Worm (Caenorhabditis elegans) whole organism, L1 larva: ENCODE data around the gene F53B3.3.

Source experiments
- C04F5.9 ChIP-seq: sonication (generic microtip); optimal IDR thresholded peaks from 2 replicates; lab custom pipeline; 2016; ENCODE audit warnings: missing genetic modification characterization, missing compliant biosample characterization
- Y116A8C.19 ChIP-seq: sonication (generic microtip); optimal IDR thresholded peaks from 2 replicates; lab custom pipeline; 2016; ENCODE audit warnings: missing compliant biosample characterization, missing genetic modification characterization, borderline replicate concordance
- aha-1 ChIP-seq: fragments of 150-350 bp; optimal IDR thresholded peaks from 2 replicates; lab custom pipeline; 2014; ENCODE audit warnings: missing biosample characterization, missing genetic modification characterization
- alr-1 ChIP-seq: fragments of 200-800 bp; sonication (Bioruptor generic); optimal IDR thresholded peaks from 2 replicates; lab custom pipeline; 2018; ENCODE audit warnings: borderline replicate concordance, mild to moderate bottlenecking, missing genetic modification characterization, missing compliant biosample characterization
- aly-2 ChIP-seq: fragments of 150-350 bp; optimal IDR thresholded peaks from 2 replicates; lab custom pipeline; 2014; ENCODE audit warnings: missing biosample characterization, missing genetic modification characterization
- blmp-1 ChIP-seq: fragments of 150-350 bp; optimal IDR thresholded peaks from 2 replicates; lab custom pipeline; 2014; ENCODE audit warnings: missing biosample characterization, missing genetic modification characterization
- ceh-8 ChIP-seq: fragments of 200-800 bp; sonication (Bioruptor generic); optimal IDR thresholded peaks from 2 replicates; lab custom pipeline; 2018; ENCODE audit warnings: mild to moderate bottlenecking, missing genetic modification characterization, moderate library complexity, missing compliant biosample characterization
- ceh-82 ChIP-seq, 3 experiments: fragments of 150-350 bp in 1 of 3; sonication (generic microtip) in 2 of 3; optimal IDR thresholded peaks; 2 replicates each; lab custom pipeline; 2014 to 2017; ENCODE audit warnings: missing biosample characterization in 3 of 3, missing genetic modification characterization in 3 of 3
- ceh-88 ChIP-seq: fragments of 200-800 bp; sonication (Bioruptor generic); IDR thresholded peaks from 2 replicates; pipeline ENCODE4 v1.3.6; 2022; ENCODE audit warnings: missing genetic modification characterization, missing compliant biosample characterization
- ces-1 ChIP-seq: fragments of 150-350 bp; optimal IDR thresholded peaks from 2 replicates; lab custom pipeline; 2014; ENCODE audit warnings: missing biosample characterization, missing genetic modification reagents, missing genetic modification characterization
- dpl-1 ChIP-seq, 3 experiments: fragments of 150-350 bp in 2 of 3; sonication (generic microtip) in 1 of 3; optimal IDR thresholded peaks; 2 replicates each; lab custom pipeline; 2014 to 2017; ENCODE audit warnings: missing biosample characterization in 3 of 3, missing genetic modification characterization in 3 of 3, missing genetic modification reagents in 3 of 3
- dsc-1 ChIP-seq: sonication (generic microtip); optimal IDR thresholded peaks from 2 replicates; lab custom pipeline; 2016; ENCODE audit warnings: mild to moderate bottlenecking, missing genetic modification characterization, missing compliant biosample characterization
- efl-1 ChIP-seq, 4 experiments: fragments of 150-350 bp; optimal IDR thresholded peaks in 3 of 4; peaks in 1 of 4; 1 replicate in 1 of 4; 2 replicates in 3 of 4; lab custom pipeline; 2014; ENCODE audit warnings: missing biosample characterization in 2 of 4, missing genetic modification characterization in 2 of 4, missing genetic modification reagents in 2 of 4
- efl-3 ChIP-seq: fragments of 200-800 bp; sonication (Bioruptor generic); optimal IDR thresholded peaks from 2 replicates; lab custom pipeline; 2018; ENCODE audit warnings: mild to moderate bottlenecking, missing genetic modification characterization, missing compliant biosample characterization
- egl-27 ChIP-seq, 2 experiments: fragments of 150-350 bp in 1 of 2; sonication (generic microtip); optimal IDR thresholded peaks; 3 replicates each; lab custom pipeline; 2017 to 2018; ENCODE audit warnings: missing biosample characterization in 2 of 2, missing genetic modification characterization in 2 of 2, missing genetic modification reagents in 2 of 2
- elt-2 ChIP-seq: sonication (generic microtip); optimal IDR thresholded peaks from 2 replicates; lab custom pipeline; 2016; ENCODE audit warnings: missing genetic modification characterization, mild to moderate bottlenecking, inconsistent platforms, missing compliant biosample characterization, missing genetic modification reagents
- ets-5 ChIP-seq: fragments of 200-800 bp; sonication (Bioruptor generic); IDR thresholded peaks from 2 replicates; pipeline ENCODE4 v1.3.6; 2022; ENCODE audit warnings: missing genetic modification characterization, missing compliant biosample characterization
- fkh-10 ChIP-seq: sonication (generic microtip); optimal IDR thresholded peaks from 2 replicates; lab custom pipeline; 2017; ENCODE audit warnings: missing biosample characterization, missing genetic modification reagents, missing genetic modification characterization
- fkh-4 ChIP-seq: sonication (generic microtip); optimal IDR thresholded peaks from 2 replicates; lab custom pipeline; 2016; ENCODE audit warnings: missing compliant biosample characterization, missing genetic modification characterization, borderline replicate concordance
- fkh-8 ChIP-seq: sonication (generic microtip); optimal IDR thresholded peaks from 2 replicates; lab custom pipeline; 2016; ENCODE audit warnings: mild to moderate bottlenecking, missing genetic modification characterization, missing compliant biosample characterization
- irx-1 ChIP-seq: sonication (generic microtip); optimal IDR thresholded peaks from 2 replicates; lab custom pipeline; 2016; ENCODE audit warnings: missing genetic modification characterization, missing compliant biosample characterization
- isw-1 ChIP-seq: fragments of 200-800 bp; sonication (Bioruptor generic); IDR thresholded peaks from 2 replicates; pipeline ENCODE4 v1.3.6; 2022; ENCODE audit warnings: missing genetic modification characterization, missing compliant biosample characterization
- jun-1 ChIP-seq: fragments of 150-350 bp; optimal IDR thresholded peaks from 2 replicates; lab custom pipeline; 2014; ENCODE audit warnings: missing biosample characterization, missing genetic modification reagents, missing genetic modification characterization
- lin-13 ChIP-seq: fragments of 150-350 bp; optimal IDR thresholded peaks from 2 replicates; lab custom pipeline; 2014; ENCODE audit warnings: missing biosample characterization, missing genetic modification reagents, missing genetic modification characterization
- lir-3 ChIP-seq: sonication (generic microtip); optimal IDR thresholded peaks from 2 replicates; lab custom pipeline; 2016; ENCODE audit warnings: mild to moderate bottlenecking, missing genetic modification characterization, moderate library complexity, missing compliant biosample characterization; ENCODE audit not compliant: poor library complexity
- lsy-2 ChIP-seq, 2 experiments: fragments of 150-350 bp; optimal IDR thresholded peaks; 2 replicates each; lab custom pipeline; 2014; ENCODE audit warnings: missing biosample characterization in 2 of 2, missing genetic modification characterization in 2 of 2
- mab-9 ChIP-seq: fragments of 200-800 bp; sonication (Bioruptor generic); IDR thresholded peaks from 2 replicates; pipeline ENCODE4 v1.3.6; 2022; ENCODE audit warnings: missing genetic modification reagents, missing genetic modification characterization, missing compliant biosample characterization
- mef-2 ChIP-seq: fragments of 150-350 bp; optimal IDR thresholded peaks from 2 replicates; lab custom pipeline; 2014; ENCODE audit warnings: missing biosample characterization, missing genetic modification characterization
- mep-1 ChIP-seq: fragments of 150-350 bp; optimal IDR thresholded peaks from 2 replicates; lab custom pipeline; 2014; ENCODE audit warnings: missing biosample characterization, missing genetic modification characterization
- nhr-11 ChIP-seq: fragments of 150-350 bp; optimal IDR thresholded peaks from 2 replicates; lab custom pipeline; 2014; ENCODE audit warnings: missing biosample characterization, missing genetic modification characterization
- nhr-12 ChIP-seq: sonication (generic microtip); optimal IDR thresholded peaks from 2 replicates; lab custom pipeline; 2017; ENCODE audit warnings: missing biosample characterization, missing genetic modification characterization
- nhr-71 ChIP-seq: sonication (generic microtip); optimal IDR thresholded peaks from 2 replicates; lab custom pipeline; 2016; ENCODE audit warnings: mild to moderate bottlenecking, missing genetic modification characterization, moderate library complexity, missing compliant biosample characterization
- nhr-76 ChIP-seq: sonication (generic microtip); optimal IDR thresholded peaks from 2 replicates; lab custom pipeline; 2017; ENCODE audit warnings: missing biosample characterization, missing genetic modification characterization
- nhr-84 ChIP-seq: sonication (generic microtip); optimal IDR thresholded peaks from 2 replicates; lab custom pipeline; 2017; ENCODE audit warnings: missing biosample characterization, missing genetic modification characterization
- nhr-85 ChIP-seq: sonication (generic microtip); peaks from one replicate; lab custom pipeline; 2016; ENCODE audit warnings: missing genetic modification characterization, inconsistent platforms, missing compliant biosample characterization
- pax-3 ChIP-seq: fragments of 200-800 bp; sonication (Bioruptor generic); optimal IDR thresholded peaks from 2 replicates; lab custom pipeline; 2018; ENCODE audit warnings: mild to moderate bottlenecking, missing genetic modification characterization, moderate library complexity, missing compliant biosample characterization
- skn-1 ChIP-seq: fragments of 150-350 bp; optimal IDR thresholded peaks from 2 replicates; lab custom pipeline; 2014; ENCODE audit warnings: missing biosample characterization, missing genetic modification characterization
- snpc-4 ChIP-seq: fragments of 150-350 bp; optimal IDR thresholded peaks from 2 replicates; lab custom pipeline; 2014; ENCODE audit warnings: missing biosample characterization, missing genetic modification characterization
- snu-23 ChIP-seq: sonication (generic microtip); optimal IDR thresholded peaks from 2 replicates; lab custom pipeline; 2016; ENCODE audit warnings: missing genetic modification characterization, missing compliant biosample characterization
- sox-4 ChIP-seq: sonication (generic microtip); optimal IDR thresholded peaks from 2 replicates; lab custom pipeline; 2016; ENCODE audit warnings: missing genetic modification characterization, missing compliant biosample characterization
- sptf-1 ChIP-seq: fragments of 150-350 bp; optimal IDR thresholded peaks from 2 replicates; lab custom pipeline; 2014; ENCODE audit warnings: missing biosample characterization, missing genetic modification characterization
- sup-37 ChIP-seq: fragments of 200-800 bp; sonication (Bioruptor generic); optimal IDR thresholded peaks from 2 replicates; lab custom pipeline; 2018; ENCODE audit warnings: mild to moderate bottlenecking, missing genetic modification characterization, missing compliant biosample characterization
- tbx-2 ChIP-seq: sonication (generic microtip); optimal IDR thresholded peaks from 2 replicates; lab custom pipeline; 2016; ENCODE audit warnings: missing genetic modification characterization, missing compliant biosample characterization
- unc-130 ChIP-seq: fragments of 150-350 bp; optimal IDR thresholded peaks from 2 replicates; lab custom pipeline; 2017; ENCODE audit warnings: missing biosample characterization, missing genetic modification characterization, inconsistent platforms
- unc-86 ChIP-seq: sonication (generic microtip); optimal IDR thresholded peaks from 2 replicates; lab custom pipeline; 2016; ENCODE audit warnings: missing genetic modification characterization, missing compliant biosample characterization
- vab-15 ChIP-seq: sonication (generic microtip); optimal IDR thresholded peaks from 2 replicates; lab custom pipeline; 2017; ENCODE audit warnings: missing genotype, mild to moderate bottlenecking, missing genetic modification characterization, missing compliant biosample characterization
- xbp-1 ChIP-seq: sonication (generic microtip); optimal IDR thresholded peaks from 2 replicates; lab custom pipeline; 2016; ENCODE audit warnings: missing genetic modification characterization, missing compliant biosample characterization
- zag-1 ChIP-seq: fragments of 150-350 bp; optimal IDR thresholded peaks from 2 replicates; lab custom pipeline; 2014; ENCODE audit warnings: missing biosample characterization, missing genetic modification characterization
- zip-4 ChIP-seq: fragments of 200-800 bp; sonication (Bioruptor generic); optimal IDR thresholded peaks from 2 replicates; lab custom pipeline; 2018; ENCODE audit warnings: mild to moderate bottlenecking, missing genetic modification characterization, moderate library complexity, missing compliant biosample characterization
- ztf-4 ChIP-seq: fragments of 150-350 bp; optimal IDR thresholded peaks from 2 replicates; lab custom pipeline; 2014; ENCODE audit warnings: missing biosample characterization, missing genetic modification characterization

The F53B3.3 gene

ce11 chrX:2857070-2857825 lies 13.7 kb downstream of the F53B3.3 start, which contains the start of gene tra-4 (continued):
- TF ChIP-seq sptf-1 (tag; lab: Kevin White, UChicago): no peak
- peak; percentile 42 for TF ChIP-seq mep-1
- no peak for TF ChIP-seq nhr-84 (tag; lab: Kevin White, UChicago)
- no peak for TF ChIP-seq zag-1
- no peak for TF ChIP-seq C04F5.9 (tag; lab: Kevin White, UChicago)
- no peak for TF ChIP-seq zip-4 (GFP tag; lab: Kevin White, UChicago)
- TF ChIP-seq ces-1 (GFP tag; lab: Kevin White, UChicago): no peak
- TF ChIP-seq ets-5: 0 out of 2 replicates have a peak, but pooled peaks have one; percentile 56
- no peak for TF ChIP-seq nhr-12 (tag; lab: Kevin White, UChicago)
- no peak for TF ChIP-seq ceh-82 (tag; optimal IDR thresholded peaks at IDR 0.05; lab: Kevin White, UChicago)
- no peak for TF ChIP-seq isw-1 (GFP tag; lab: Robert Waterston, UW)
- no peak for TF ChIP-seq xbp-1 (tag; lab: Kevin White, UChicago)
- TF ChIP-seq lsy-2 (tag; optimal IDR thresholded peaks at IDR 0.05; lab: Kevin White, UChicago): peak; percentile 29
- TF ChIP-seq ceh-88 (GFP tag; lab: Robert Waterston, UW): no peak
- peak; percentile 51 for TF ChIP-seq nhr-71 (tag; lab: Kevin White, UChicago)
- no peak for TF ChIP-seq efl-1 (optimal IDR thresholded peaks at IDR 0.05; lab: Kevin White, UChicago)
- TF ChIP-seq efl-1 (GFP tag; optimal IDR thresholded peaks at IDR 0.05 in 1 of 2; lab: Kevin White, UChicago): no peak
- TF ChIP-seq alr-1 (tag; lab: Kevin White, UChicago): no peak
- TF ChIP-seq unc-86 (tag; lab: Kevin White, UChicago): no peak
- no peak for TF ChIP-seq egl-27 (tag; optimal IDR thresholded peaks at IDR 0.05; lab: Kevin White, UChicago)
- no peak for TF ChIP-seq efl-3 (GFP tag; lab: Kevin White, UChicago)
- TF ChIP-seq nhr-76 (tag; lab: Kevin White, UChicago): no peak
- no peak for TF ChIP-seq vab-15 (tag; lab: Kevin White, UChicago)
- TF ChIP-seq tbx-2 (tag; lab: Kevin White, UChicago): peak; percentile 33
- TF ChIP-seq sup-37: no peak
- TF ChIP-seq lir-3: peak; percentile 57
- no peak for TF ChIP-seq fkh-8 (tag; lab: Kevin White, UChicago)
- no peak for TF ChIP-seq ceh-8 (GFP tag; lab: Kevin White, UChicago)
- no peak for TF ChIP-seq irx-1 (tag; lab: Kevin White, UChicago)
- no peak for TF ChIP-seq fkh-10 (GFP tag; lab: Kevin White, UChicago)
- TF ChIP-seq dpl-1 (GFP tag; optimal IDR thresholded peaks at IDR 0.05; lab: Kevin White, UChicago): peak in 1 of 3 experiments; percentile 21
- TF ChIP-seq nhr-85 (tag; lab: Kevin White, UChicago): peak; percentile 76
- TF ChIP-seq Y116A8C.19 (tag; lab: Kevin White, UChicago): no peak
- no peak for TF ChIP-seq pax-3
- TF ChIP-seq jun-1 (tag; lab: Kevin White, UChicago): no peak
- TF ChIP-seq mef-2: no peak
- no peak for TF ChIP-seq mab-9 (GFP tag; lab: Robert Waterston, UW)
- peak; percentile 32 for TF ChIP-seq blmp-1 (tag; lab: Kevin White, UChicago)
- TF ChIP-seq aha-1: no peak
- peak; percentile 7 for TF ChIP-seq dsc-1 (tag; lab: Kevin White, UChicago)
- peak; percentile 14 for TF ChIP-seq snpc-4 (tag; lab: Kevin White, UChicago)

- TF ChIP-seq nhr-71 (tag; lab: Kevin White, UChicago): peak; percentile 52
- TF ChIP-seq skn-1 (tag; lab: Kevin White, UChicago): no peak
- peak; percentile 49 for TF ChIP-seq sox-4 (tag; lab: Kevin White, UChicago)
- no peak for TF ChIP-seq nhr-11 (tag; lab: Kevin White, UChicago)
- no peak for TF ChIP-seq fkh-10 (GFP tag; lab: Kevin White, UChicago)
- no peak for TF ChIP-seq nhr-12 (tag; lab: Kevin White, UChicago)
- TF ChIP-seq pax-3: peak; percentile 89
- TF ChIP-seq snu-23 (GFP tag; lab: Kevin White, UChicago): no peak
- no peak for TF ChIP-seq lin-13 (GFP tag; lab: Kevin White, UChicago)
- TF ChIP-seq fkh-8 (tag; lab: Kevin White, UChicago): peak; percentile 47
- TF ChIP-seq mep-1: no peak
- peak; percentile 2 for TF ChIP-seq xbp-1 (tag; lab: Kevin White, UChicago)
- TF ChIP-seq fkh-4: peak; percentile 46
- no peak for TF ChIP-seq jun-1 (tag; lab: Kevin White, UChicago)
- no peak for TF ChIP-seq elt-2 (tag; lab: Kevin White, UChicago)
- TF ChIP-seq unc-130 (tag; lab: Kevin White, UChicago): no peak
- peak; percentile 35 for TF ChIP-seq ztf-4 (tag; lab: Kevin White, UChicago)
- peak; percentile 94 for TF ChIP-seq dsc-1 (tag; lab: Kevin White, UChicago)
- no peak for TF ChIP-seq Y116A8C.19 (tag; lab: Kevin White, UChicago)
- no peak for TF ChIP-seq sptf-1 (tag; lab: Kevin White, UChicago)
- TF ChIP-seq lsy-2 (tag; optimal IDR thresholded peaks at IDR 0.05; lab: Kevin White, UChicago): no peak
- TF ChIP-seq aly-2 (tag; lab: Kevin White, UChicago): no peak
These were observed 17.0 kb downstream of the F53B3.3 start for ce11 chrX:2853963-2854362.
